Fruit fly (Drosophila melanogaster): Measurements from ENCODE around the gene Msr-110.
A peak's percentile ranks its signal among the peaks of the same experiment; 100 is the strongest.

dm6 chr3L:5625121-5625667 is 48.0 kb upstream of the Msr-110 start:
- no peak for TF ChIP-seq Hr39 (GFP tag; optimal IDR thresholded peaks at IDR 0.05)
- no peak for TF ChIP-seq CG6808 (GFP tag; optimal IDR thresholded peaks at IDR 0.05)
- no peak for TF ChIP-seq CG8119 (GFP tag; IDR thresholded peaks at IDR 0.05)
- TF ChIP-seq CG6854 (GFP tag; optimal IDR thresholded peaks at IDR 0.05), result peak; percentile 65
- no peak for TF ChIP-seq CG31627 (GFP tag; optimal IDR thresholded peaks at IDR 0.05)

Measured in whole organism, prepupa.